Worm (Caenorhabditis elegans) whole organism, L3 larva: ENCODE measurements around the gene F36F12.1.

Experiments
- R02D3.7 ChIP-seq: fragments of 150-350 bp; optimal IDR thresholded peaks from 2 replicates; lab custom pipeline; 2014; ENCODE audit warnings: missing biosample characterization, missing genetic modification characterization
- ZK546.5 ChIP-seq: sonication (generic microtip); optimal IDR thresholded peaks from 2 replicates; lab custom pipeline; 2017; ENCODE audit warnings: missing biosample characterization, missing genetic modification characterization
- aly-2 ChIP-seq: fragments of 150-350 bp; optimal IDR thresholded peaks from 2 replicates; lab custom pipeline; 2014; ENCODE audit warnings: missing biosample characterization, missing genetic modification characterization
- ama-1 ChIP-seq: fragments of 150-350 bp; optimal IDR thresholded peaks from 2 replicates; lab custom pipeline; 2018
- ceh-16 ChIP-seq: sonication (generic microtip); optimal IDR thresholded peaks from 2 replicates; lab custom pipeline; 2017; ENCODE audit warnings: missing biosample characterization, missing genetic modification characterization
- ceh-28 ChIP-seq: fragments of 150-350 bp; optimal IDR thresholded peaks from 2 replicates; lab custom pipeline; 2014; ENCODE audit warnings: missing biosample characterization, missing genetic modification reagents, missing genetic modification characterization
- ceh-82 ChIP-seq: fragments of 150-350 bp; optimal IDR thresholded peaks from 2 replicates; lab custom pipeline; 2014; ENCODE audit warnings: missing biosample characterization, missing genetic modification characterization
- ceh-9 ChIP-seq: sonication (generic microtip); optimal IDR thresholded peaks from 2 replicates; lab custom pipeline; 2018; ENCODE audit warnings: missing biosample characterization, missing genetic modification characterization
- daf-12 ChIP-seq: fragments of 150-350 bp; optimal IDR thresholded peaks from 2 replicates; lab custom pipeline; 2014; ENCODE audit warnings: missing biosample characterization, missing genetic modification reagents, missing genetic modification characterization
- egl-27 ChIP-seq: sonication (generic microtip); optimal IDR thresholded peaks from 4 replicates; lab custom pipeline; 2017; ENCODE audit warnings: missing biosample characterization, missing genetic modification reagents, missing genetic modification characterization
- egl-5 ChIP-seq: fragments of 150-350 bp; optimal IDR thresholded peaks from 2 replicates; lab custom pipeline; 2017; ENCODE audit warnings: missing biosample characterization, missing genetic modification reagents, missing genetic modification characterization, inconsistent platforms
- elt-1 ChIP-seq: fragments of 150-350 bp; optimal IDR thresholded peaks from 2 replicates; lab custom pipeline; 2014; ENCODE audit warnings: missing biosample characterization, missing genetic modification characterization
- elt-2 ChIP-seq: sonication (generic microtip); optimal IDR thresholded peaks from 2 replicates; lab custom pipeline; 2016; ENCODE audit warnings: missing genetic modification reagents, mild to moderate bottlenecking, missing genetic modification characterization, missing compliant biosample characterization
- elt-3 ChIP-seq, 3 experiments: fragments of 150-350 bp in 1 of 3; sonication (generic microtip) in 2 of 3; optimal IDR thresholded peaks; 2 replicates in 2 of 3; 4 replicates in 1 of 3; lab custom pipeline; 2014 to 2017; ENCODE audit warnings: missing biosample characterization in 3 of 3, missing genetic modification characterization in 3 of 3
- eor-1 ChIP-seq, 2 experiments: fragments of 150-350 bp; optimal IDR thresholded peaks; 2 replicates each; lab custom pipeline; 2014 to 2018; ENCODE audit warnings: missing biosample characterization in 2 of 2, missing genetic modification characterization in 2 of 2
- fkh-10 ChIP-seq: sonication (generic microtip); optimal IDR thresholded peaks from 2 replicates; lab custom pipeline; 2017; ENCODE audit warnings: missing biosample characterization, missing genetic modification reagents, missing genetic modification characterization
- fkh-2 ChIP-seq: fragments of 150-350 bp; optimal IDR thresholded peaks from 2 replicates; lab custom pipeline; 2014; ENCODE audit warnings: missing biosample characterization, missing genetic modification reagents, missing genetic modification characterization
- fos-1 ChIP-seq: fragments of 150-350 bp; optimal IDR thresholded peaks from 2 replicates; lab custom pipeline; 2014; ENCODE audit warnings: missing biosample characterization, missing genetic modification characterization
- hmg-11 ChIP-seq: sonication (generic microtip); optimal IDR thresholded peaks from 2 replicates; lab custom pipeline; 2016; ENCODE audit warnings: missing genetic modification characterization, missing compliant biosample characterization
- jun-1 ChIP-seq: fragments of 150-350 bp; optimal IDR thresholded peaks from 2 replicates; lab custom pipeline; 2014; ENCODE audit warnings: missing biosample characterization, missing genetic modification reagents, missing genetic modification characterization
- lin-15B ChIP-seq: fragments of 150-350 bp; optimal IDR thresholded peaks from 2 replicates; lab custom pipeline; 2014; ENCODE audit warnings: missing biosample characterization, missing genetic modification characterization
- lin-39 ChIP-seq: fragments of 150-350 bp; optimal IDR thresholded peaks from 2 replicates; lab custom pipeline; 2018; ENCODE audit warnings: missing biosample characterization, missing genetic modification reagents, missing genetic modification characterization
- lsy-12 ChIP-seq: sonication (generic microtip); optimal IDR thresholded peaks from 2 replicates; lab custom pipeline; 2016; ENCODE audit warnings: mild to moderate bottlenecking, missing genetic modification characterization, missing compliant biosample characterization
- mdl-1 ChIP-seq: fragments of 150-350 bp; optimal IDR thresholded peaks from 2 replicates; lab custom pipeline; 2014; ENCODE audit warnings: missing biosample characterization, missing genetic modification characterization
- mml-1 ChIP-seq: fragments of 150-350 bp; sonication (generic microtip); optimal IDR thresholded peaks from 3 replicates; lab custom pipeline; 2014; ENCODE audit warnings: missing biosample characterization, missing genetic modification characterization
- nfya-1 ChIP-seq: sonication (generic microtip); optimal IDR thresholded peaks from 2 replicates; lab custom pipeline; 2017; ENCODE audit warnings: missing genetic modification characterization, mild to moderate bottlenecking, missing compliant biosample characterization, antibody characterized with exemption, moderate library complexity; ENCODE audit not compliant: insufficient read depth
- nhr-11 ChIP-seq: fragments of 150-350 bp; optimal IDR thresholded peaks from 2 replicates; lab custom pipeline; 2014; ENCODE audit warnings: missing biosample characterization, missing genetic modification characterization
- nhr-12 ChIP-seq: fragments of 150-350 bp; optimal IDR thresholded peaks from 2 replicates; lab custom pipeline; 2014; ENCODE audit warnings: missing biosample characterization, missing genetic modification characterization
- nhr-23 ChIP-seq: fragments of 150-350 bp; optimal IDR thresholded peaks from 2 replicates; lab custom pipeline; 2014; ENCODE audit warnings: missing biosample characterization, missing genetic modification reagents, missing genetic modification characterization
- nhr-237 ChIP-seq: fragments of 150-350 bp; optimal IDR thresholded peaks from 2 replicates; lab custom pipeline; 2014; ENCODE audit warnings: missing biosample characterization, missing genetic modification characterization
- nhr-25 ChIP-seq: sonication (generic microtip); optimal IDR thresholded peaks from 2 replicates; lab custom pipeline; 2017; ENCODE audit warnings: missing biosample characterization, missing genetic modification characterization
- nhr-28 ChIP-seq: fragments of 150-350 bp; optimal IDR thresholded peaks from 2 replicates; lab custom pipeline; 2014; ENCODE audit warnings: missing biosample characterization, missing genetic modification characterization
- nhr-43 ChIP-seq: sonication (generic microtip); optimal IDR thresholded peaks from 2 replicates; lab custom pipeline; 2016; ENCODE audit warnings: mild to moderate bottlenecking, missing genetic modification characterization, missing compliant biosample characterization; ENCODE audit not compliant: poor library complexity, severe bottlenecking
- nhr-67 ChIP-seq: fragments of 150-350 bp; optimal IDR thresholded peaks from 2 replicates; lab custom pipeline; 2014; ENCODE audit warnings: missing biosample characterization, missing genetic modification characterization
- nhr-76 ChIP-seq: fragments of 150-350 bp; sonication (generic microtip); optimal IDR thresholded peaks from 5 replicates; lab custom pipeline; 2014; ENCODE audit warnings: missing biosample characterization, missing genetic modification characterization
- nhr-77 ChIP-seq: fragments of 150-350 bp; optimal IDR thresholded peaks from 2 replicates; lab custom pipeline; 2014; ENCODE audit warnings: missing biosample characterization, missing genetic modification characterization
- pha-4 ChIP-seq: fragments of 150-350 bp; optimal IDR thresholded peaks from 2 replicates; lab custom pipeline; 2014; ENCODE audit warnings: missing biosample characterization, missing genetic modification reagents, missing genetic modification characterization
- pqm-1 ChIP-seq: fragments of 150-350 bp; optimal IDR thresholded peaks from 2 replicates; lab custom pipeline; 2017; ENCODE audit warnings: missing biosample characterization, missing genetic modification characterization, inconsistent platforms
- sea-2 ChIP-seq: fragments of 150-350 bp; sonication (generic microtip); optimal IDR thresholded peaks from 4 replicates; lab custom pipeline; 2014; ENCODE audit warnings: missing biosample characterization, missing genetic modification reagents, missing genetic modification characterization
- skn-1 ChIP-seq: fragments of 150-350 bp; optimal IDR thresholded peaks from 2 replicates; lab custom pipeline; 2014; ENCODE audit warnings: missing biosample characterization, missing genetic modification characterization
- snpc-4 ChIP-seq: fragments of 150-350 bp; optimal IDR thresholded peaks from 2 replicates; lab custom pipeline; 2014; ENCODE audit warnings: missing biosample characterization, missing genetic modification characterization
- tbx-2 ChIP-seq: sonication (generic microtip); optimal IDR thresholded peaks from 2 replicates; lab custom pipeline; 2016; ENCODE audit warnings: mild to moderate bottlenecking, missing genetic modification characterization, missing compliant biosample characterization
- unc-39 ChIP-seq: sonication (generic microtip); optimal IDR thresholded peaks from 4 replicates; lab custom pipeline; 2017; ENCODE audit warnings: missing biosample characterization, missing genetic modification characterization
- unc-62 ChIP-seq: fragments of 150-350 bp; sonication (generic microtip); optimal IDR thresholded peaks from 4 replicates; lab custom pipeline; 2014; ENCODE audit warnings: missing biosample characterization, missing genetic modification reagents, missing genetic modification characterization
- zag-1 ChIP-seq: fragments of 150-350 bp; optimal IDR thresholded peaks from 2 replicates; lab custom pipeline; 2014; ENCODE audit warnings: missing biosample characterization, missing genetic modification characterization
- ztf-11 ChIP-seq: fragments of 150-350 bp; optimal IDR thresholded peaks from 2 replicates; lab custom pipeline; 2014; ENCODE audit warnings: missing biosample characterization, missing genetic modification characterization
- ztf-4 ChIP-seq: fragments of 150-350 bp; optimal IDR thresholded peaks from 2 replicates; lab custom pipeline; 2014; ENCODE audit warnings: missing biosample characterization, missing genetic modification characterization

F36F12.1 gene

ce11 chrV:2110368-2110767, 7.3 kb upstream of the F36F12.1 start, which contains the start of gene F22F7.3:
Gene F22F7.3 (plus strand): TSS chrV:2110668.
- no peak for TF ChIP-seq hmg-11 (tag; lab: Kevin White, UChicago)
- no peak for TF ChIP-seq snpc-4 (tag; lab: Kevin White, UChicago)
- TF ChIP-seq ceh-16: no peak
- no peak for TF ChIP-seq nhr-76 (tag; lab: Kevin White, UChicago)
- TF ChIP-seq nhr-237 (tag; lab: Kevin White, UChicago): no peak
- TF ChIP-seq fkh-10 (GFP tag; lab: Kevin White, UChicago): no peak
- TF ChIP-seq ceh-82 (tag; lab: Kevin White, UChicago): no peak
- TF ChIP-seq nhr-25 (tag; lab: Kevin White, UChicago): no peak
- TF ChIP-seq pha-4 (tag; lab: Kevin White, UChicago): no peak
- no peak for TF ChIP-seq unc-39 (tag; lab: Kevin White, UChicago)

ce11 chrV:2109295-2109694, 6.3 kb upstream of the F36F12.1 start, which contains the start of gene ckb-4:
Gene ckb-4 (minus strand): TSS chrV:2109434.
- TF ChIP-seq fkh-2 (tag; lab: Kevin White, UChicago) (no peak), nhr-25 (tag; lab: Kevin White, UChicago) (peak; percentile 11), ceh-16 (no peak), elt-1 (tag; lab: Kevin White, UChicago) (no peak), pqm-1 (tag; lab: Kevin White, UChicago) (no peak), unc-62 (GFP tag; lab: Kevin White, UChicago) (no peak), sea-2 (GFP tag; lab: Kevin White, UChicago) (no peak), jun-1 (tag; lab: Kevin White, UChicago) (no peak), nhr-67 (tag; lab: Kevin White, UChicago) (no peak), tbx-2 (tag; lab: Kevin White, UChicago) (no peak), egl-27 (tag; lab: Kevin White, UChicago) (no peak), egl-5 (tag; lab: Kevin White, UChicago) (no peak), daf-12 (tag; lab: Kevin White, UChicago) (no peak), nhr-11 (tag; lab: Kevin White, UChicago) (no peak), mml-1 (tag; lab: Kevin White, UChicago) (no peak), skn-1 (tag; lab: Kevin White, UChicago) (no peak), nhr-28 (tag; lab: Kevin White, UChicago) (no peak), nfya-1 (tag; lab: Kevin White, UChicago) (no peak), fkh-10 (GFP tag; lab: Kevin White, UChicago) (no peak), nhr-23 (tag; lab: Kevin White, UChicago) (peak; percentile 39), ceh-28 (tag; lab: Kevin White, UChicago) (no peak), lsy-12 (no peak), R02D3.7 (tag; lab: Kevin White, UChicago) (no peak), mdl-1 (tag; lab: Kevin White, UChicago) (no peak), snpc-4 (tag; lab: Kevin White, UChicago) (peak; percentile 72), ztf-4 (tag; lab: Kevin White, UChicago) (no peak), unc-39 (tag; lab: Kevin White, UChicago) (no peak), nhr-77 (tag; lab: Kevin White, UChicago) (no peak), lin-15B (tag; lab: Kevin White, UChicago) (peak; percentile 60), nhr-237 (tag; lab: Kevin White, UChicago) (no peak), zag-1 (no peak), aly-2 (tag; lab: Kevin White, UChicago) (no peak), pha-4 (tag; lab: Kevin White, UChicago) (peak; percentile 86), ceh-9 (no peak), elt-2 (tag; lab: Kevin White, UChicago) (peak; percentile 36), ztf-11 (tag; lab: Kevin White, UChicago) (no peak), hmg-11 (tag; lab: Kevin White, UChicago) (peak; percentile 58), lin-39 (tag; lab: Kevin White, UChicago) (peak; percentile 15), nhr-76 (tag; lab: Kevin White, UChicago) (no peak), elt-3 (tag; optimal IDR thresholded peaks at IDR 0.05; lab: Kevin White, UChicago) (no peak), fos-1 (tag; lab: Kevin White, UChicago) (no peak), ceh-82 (tag; lab: Kevin White, UChicago) (no peak), ZK546.5 (tag; lab: Kevin White, UChicago) (no peak), nhr-43 (tag; lab: Kevin White, UChicago) (no peak), nhr-12 (tag; lab: Kevin White, UChicago) (no peak), ama-1 (lab: Kevin White, UChicago) (no peak), eor-1 (tag; optimal IDR thresholded peaks at IDR 0.05; lab: Kevin White, UChicago) (no peak)
